Worm (Caenorhabditis elegans) whole organism, L2 larva: ENCODE results near the gene Y105C5B.11.

ENCODE experiments used
- C34F6.9 ChIP-seq: fragments of 150-350 bp; optimal IDR thresholded peaks from 2 replicates; lab custom pipeline; 2014; ENCODE audit warnings: missing biosample characterization, missing genetic modification characterization
- Y55F3AM.14 ChIP-seq: fragments of 200-800 bp; sonication (Bioruptor generic); optimal IDR thresholded peaks from 2 replicates; lab custom pipeline; 2018; ENCODE audit warnings: mild to moderate bottlenecking, missing genetic modification characterization, missing compliant biosample characterization
- ZK546.5 ChIP-seq: sonication (generic microtip); optimal IDR thresholded peaks from 2 replicates; lab custom pipeline; 2017; ENCODE audit warnings: missing biosample characterization, missing genetic modification characterization
- alr-1 ChIP-seq: fragments of 150-350 bp; optimal IDR thresholded peaks from 2 replicates; lab custom pipeline; 2014; ENCODE audit warnings: missing biosample characterization, missing genetic modification characterization
- ama-1 ChIP-seq: fragments of 150-350 bp; optimal IDR thresholded peaks from 2 replicates; lab custom pipeline; 2018; ENCODE audit warnings: inconsistent platforms
- blmp-1 ChIP-seq: sonication (generic microtip); optimal IDR thresholded peaks from 2 replicates; lab custom pipeline; 2017; ENCODE audit warnings: missing genetic modification characterization, mild to moderate bottlenecking, missing compliant biosample characterization, antibody characterized with exemption, moderate library complexity; ENCODE audit not compliant: insufficient read depth
- ceh-16 ChIP-seq: fragments of 150-350 bp; optimal IDR thresholded peaks from 2 replicates; lab custom pipeline; 2014; ENCODE audit warnings: missing biosample characterization, missing genetic modification characterization
- dmd-4 ChIP-seq: sonication (generic microtip); optimal IDR thresholded peaks from 2 replicates; lab custom pipeline; 2017; ENCODE audit warnings: missing biosample characterization, missing genetic modification characterization
- egl-27 ChIP-seq: sonication (generic microtip); optimal IDR thresholded peaks from 3 replicates; lab custom pipeline; 2017; ENCODE audit warnings: missing biosample characterization, missing genetic modification reagents, missing genetic modification characterization
- elt-3 ChIP-seq: sonication (generic microtip); optimal IDR thresholded peaks from 2 replicates; lab custom pipeline; 2017; ENCODE audit warnings: missing biosample characterization, missing genetic modification characterization
- fos-1 ChIP-seq: fragments of 150-350 bp; optimal IDR thresholded peaks from 2 replicates; lab custom pipeline; 2014; ENCODE audit warnings: missing biosample characterization, missing genetic modification characterization
- gmeb-1 ChIP-seq: fragments of 150-350 bp; optimal IDR thresholded peaks from 2 replicates; lab custom pipeline; 2014; ENCODE audit warnings: missing biosample characterization, missing genetic modification characterization
- lin-11 ChIP-seq: fragments of 150-350 bp; sonication (generic microtip); optimal IDR thresholded peaks from 2 replicates; lab custom pipeline; 2014; ENCODE audit warnings: missing biosample characterization, missing genetic modification characterization, inconsistent platforms, mixed read lengths
- lin-13 ChIP-seq: fragments of 150-350 bp; optimal IDR thresholded peaks from 2 replicates; lab custom pipeline; 2014; ENCODE audit warnings: missing biosample characterization, missing genetic modification reagents, missing genetic modification characterization
- lsy-2 ChIP-seq, 2 experiments: fragments of 150-350 bp in 1 of 2; sonication (generic microtip) in 1 of 2; optimal IDR thresholded peaks; 2 replicates each; lab custom pipeline; 2014 to 2017; ENCODE audit warnings: missing biosample characterization in 2 of 2, missing genetic modification characterization in 2 of 2
- mab-5 ChIP-seq: fragments of 150-350 bp; optimal IDR thresholded peaks from 2 replicates; lab custom pipeline; 2014; ENCODE audit warnings: missing biosample characterization, missing genetic modification characterization
- mbf-1 ChIP-seq: sonication (generic microtip); optimal IDR thresholded peaks from 2 replicates; lab custom pipeline; 2017; ENCODE audit warnings: missing biosample characterization, missing genetic modification characterization
- mdl-1 ChIP-seq, 2 experiments: fragments of 150-350 bp in 1 of 2; sonication (generic microtip) in 1 of 2; optimal IDR thresholded peaks; 2 replicates each; lab custom pipeline; 2017; ENCODE audit warnings: missing biosample characterization in 2 of 2, missing genetic modification characterization in 2 of 2
- nhr-11 ChIP-seq: fragments of 150-350 bp; optimal IDR thresholded peaks from 2 replicates; lab custom pipeline; 2014; ENCODE audit warnings: missing biosample characterization, missing genetic modification characterization
- nhr-129 ChIP-seq: fragments of 150-350 bp; optimal IDR thresholded peaks from 2 replicates; lab custom pipeline; 2014; ENCODE audit warnings: missing biosample characterization, missing genetic modification characterization
- nhr-21 ChIP-seq: fragments of 150-350 bp; optimal IDR thresholded peaks from 2 replicates; lab custom pipeline; 2014; ENCODE audit warnings: missing biosample characterization, missing genetic modification characterization
- nhr-25 ChIP-seq: fragments of 150-350 bp; sonication (generic microtip); optimal IDR thresholded peaks from 3 replicates; lab custom pipeline; 2014; ENCODE audit warnings: missing biosample characterization, missing genetic modification characterization
- nhr-6 ChIP-seq: fragments of 150-350 bp; optimal IDR thresholded peaks from 2 replicates; lab custom pipeline; 2014; ENCODE audit warnings: missing biosample characterization, missing genetic modification characterization
- nhr-77 ChIP-seq: fragments of 150-350 bp; optimal IDR thresholded peaks from 2 replicates; lab custom pipeline; 2014; ENCODE audit warnings: missing biosample characterization, missing genetic modification characterization
- skn-1 ChIP-seq: sonication (generic microtip); optimal IDR thresholded peaks from 2 replicates; lab custom pipeline; 2017; ENCODE audit warnings: missing biosample characterization, missing genetic modification characterization
- snpc-4 ChIP-seq: fragments of 150-350 bp; optimal IDR thresholded peaks from 2 replicates; lab custom pipeline; 2014; ENCODE audit warnings: missing biosample characterization, missing genetic modification characterization
- unc-39 ChIP-seq: fragments of 150-350 bp; optimal IDR thresholded peaks from 2 replicates; lab custom pipeline; 2014; ENCODE audit warnings: missing biosample characterization, missing genetic modification characterization
- unc-62 ChIP-seq: fragments of 150-350 bp; optimal IDR thresholded peaks from 2 replicates; lab custom pipeline; 2014; ENCODE audit warnings: missing biosample characterization, missing genetic modification reagents, missing genetic modification characterization
- zag-1 ChIP-seq: fragments of 150-350 bp; optimal IDR thresholded peaks from 2 replicates; lab custom pipeline; 2014; ENCODE audit warnings: missing biosample characterization, missing genetic modification characterization
- ztf-11 ChIP-seq: sonication (generic microtip); optimal IDR thresholded peaks from 2 replicates; lab custom pipeline; 2017; ENCODE audit warnings: missing biosample characterization, missing genetic modification characterization
- ztf-4 ChIP-seq: fragments of 150-350 bp; optimal IDR thresholded peaks from 2 replicates; lab custom pipeline; 2014; ENCODE audit warnings: missing biosample characterization, missing genetic modification characterization

The Y105C5B.11 gene

DNA sequence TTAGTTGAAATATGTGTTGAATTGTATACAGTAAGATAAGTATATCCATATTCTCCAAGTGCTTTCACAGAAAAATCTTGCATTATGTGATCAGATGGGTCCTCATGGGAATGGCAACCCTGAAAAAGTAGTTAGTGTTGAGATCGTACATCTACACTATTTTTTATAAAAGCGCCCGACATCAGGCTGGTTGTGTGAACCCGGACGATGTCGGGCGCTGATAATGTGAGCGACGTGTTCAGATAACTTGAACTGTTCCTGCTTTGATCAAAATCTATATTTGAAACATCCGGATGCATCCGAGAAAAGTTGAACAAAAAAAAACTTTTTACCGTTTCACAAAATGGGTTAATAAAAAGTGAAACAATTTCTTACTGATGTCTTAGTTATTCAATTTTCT lies 26.2 kb downstream of the Y105C5B.11 start:
- TF ChIP-seq dmd-4 = no peak
- no peak for TF ChIP-seq ZK546.5 (tag; lab: Kevin White, UChicago)
- TF ChIP-seq unc-62 (GFP tag; lab: Kevin White, UChicago) = no peak
- no peak for TF ChIP-seq ceh-16 (tag; lab: Kevin White, UChicago)
- no peak for TF ChIP-seq mbf-1 (tag; lab: Kevin White, UChicago)
- no peak for TF ChIP-seq mdl-1 (tag; optimal IDR thresholded peaks at IDR 0.05; lab: Kevin White, UChicago)
- no peak for TF ChIP-seq alr-1 (tag; lab: Kevin White, UChicago)
- TF ChIP-seq ztf-4 (tag; lab: Kevin White, UChicago) = no peak
- TF ChIP-seq mab-5 = no peak
- TF ChIP-seq Y55F3AM.14 = no peak
- no peak for TF ChIP-seq fos-1 (tag; lab: Kevin White, UChicago)
- TF ChIP-seq nhr-6 (tag; lab: Kevin White, UChicago) = no peak
- TF ChIP-seq nhr-25 (tag; lab: Kevin White, UChicago) = no peak

- no peak for TF ChIP-seq snpc-4 (tag; lab: Kevin White, UChicago)
- no peak for TF ChIP-seq lsy-2 (tag; optimal IDR thresholded peaks at IDR 0.05; lab: Kevin White, UChicago)
- no peak for TF ChIP-seq nhr-21
- TF ChIP-seq gmeb-1 (tag; lab: Kevin White, UChicago) = no peak
Observed at ce11 chrIV:15908251-15908650, 33.1 kb downstream of the Y105C5B.11 start.

DNA sequence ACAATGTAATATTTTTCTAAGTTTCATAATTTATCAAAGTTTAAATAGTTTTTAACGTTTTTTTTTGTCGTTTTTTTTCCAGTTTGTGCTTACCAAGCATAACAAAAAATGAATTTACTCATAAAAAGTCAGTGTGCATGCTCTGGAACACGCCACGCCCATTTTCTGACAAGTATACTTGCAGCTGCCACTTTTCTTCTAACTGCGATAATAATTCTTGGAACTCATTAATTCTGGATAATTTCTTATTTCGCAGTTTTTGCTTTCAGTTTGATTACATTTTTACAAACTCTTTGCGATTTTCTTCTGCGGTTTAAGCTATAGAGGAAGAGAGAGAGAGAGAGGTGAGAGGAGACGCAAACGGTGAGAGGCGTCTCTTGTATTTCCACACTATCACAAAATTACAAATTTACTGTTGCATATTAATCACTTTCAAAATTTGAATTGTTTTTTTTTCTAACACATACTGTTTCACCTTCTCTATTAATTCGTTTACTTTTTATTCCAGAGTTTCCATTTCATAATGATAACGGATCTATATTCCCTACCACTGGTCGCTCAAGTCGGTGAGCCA lies 35.2 kb downstream of the Y105C5B.11 start, which contains the start of gene srv-15:
TSS of gene srv-15 (plus strand) at position 524 of the 574 bp plus-strand sequence.
- TF ChIP-seq lsy-2 (tag; optimal IDR thresholded peaks at IDR 0.05; lab: Kevin White, UChicago) (peak in 1 of 2 experiments; percentile 2), nhr-129 (tag; lab: Kevin White, UChicago) (no peak), nhr-21 (peak; percentile 27)

DNA sequence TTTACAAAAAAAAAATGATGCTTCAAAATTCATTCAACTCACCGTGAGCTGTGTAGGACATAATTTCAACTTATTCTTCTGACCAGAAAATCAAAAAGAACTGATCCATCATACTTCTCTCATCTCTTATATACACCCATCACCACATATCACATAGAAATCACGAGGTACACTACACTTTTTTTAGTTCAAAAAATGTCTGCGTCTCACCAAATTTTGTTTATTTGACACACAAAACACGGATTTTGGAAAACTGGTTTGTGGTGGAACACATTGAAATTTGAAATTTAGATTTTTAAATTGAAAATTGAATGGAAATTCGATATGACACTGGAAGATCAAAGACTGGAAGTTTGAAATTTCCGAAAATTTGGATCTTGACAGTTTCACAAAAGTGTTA lies 40.2 kb downstream of the Y105C5B.11 start, which contains the start of gene Y105C5B.5:
TSS of gene Y105C5B.5 (minus strand) at position 103 of the 400 bp plus-strand sequence.
- no peak for TF ChIP-seq unc-62 (GFP tag; lab: Kevin White, UChicago)
- no peak for TF ChIP-seq nhr-11 (tag; lab: Kevin White, UChicago)
- peak; percentile 34 for TF ChIP-seq gmeb-1 (tag; lab: Kevin White, UChicago)

- TF ChIP-seq zag-1 (no peak), snpc-4 (tag; lab: Kevin White, UChicago) (no peak), skn-1 (tag; lab: Kevin White, UChicago) (no peak), blmp-1 (tag; lab: Kevin White, UChicago) (no peak), nhr-129 (tag; lab: Kevin White, UChicago) (no peak), nhr-77 (no peak), ztf-4 (tag; lab: Kevin White, UChicago) (no peak), ztf-11 (tag; lab: Kevin White, UChicago) (no peak), alr-1 (tag; lab: Kevin White, UChicago) (no peak), gmeb-1 (tag; lab: Kevin White, UChicago) (no peak), unc-62 (GFP tag; lab: Kevin White, UChicago) (no peak), lin-13 (GFP tag; lab: Kevin White, UChicago) (no peak), nhr-11 (tag; lab: Kevin White, UChicago) (no peak)
Observed at ce11 chrIV:15900158-15900557, 41.1 kb downstream of the Y105C5B.11 start.

DNA sequence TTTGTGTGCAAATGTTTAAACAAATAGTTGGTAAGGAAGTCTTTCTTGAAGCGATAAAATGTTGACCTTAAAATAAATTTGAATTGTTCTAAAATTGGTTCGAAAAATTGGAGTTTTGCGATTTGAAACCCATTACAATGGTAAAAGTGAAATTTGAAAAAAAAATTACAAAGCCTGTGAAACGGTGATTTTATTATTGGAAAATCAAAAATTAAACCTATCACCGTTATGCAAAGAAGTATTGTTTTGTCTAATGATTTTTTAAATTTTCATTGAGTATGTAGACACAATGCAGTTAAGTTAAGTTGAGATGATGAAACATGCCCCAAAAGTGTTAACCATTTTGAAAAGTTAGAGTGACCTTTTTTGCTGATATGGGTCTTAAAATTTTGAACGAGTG lies 46.5 kb downstream of the Y105C5B.11 start:
- TF ChIP-seq dmd-4 (no peak), skn-1 (tag; lab: Kevin White, UChicago) (no peak), C34F6.9 (tag; lab: Kevin White, UChicago) (no peak), lin-11 (tag; lab: Kevin White, UChicago) (no peak), blmp-1 (tag; lab: Kevin White, UChicago) (no peak), egl-27 (no peak), ama-1 (lab: Kevin White, UChicago) (no peak), elt-3 (tag; lab: Kevin White, UChicago) (no peak), alr-1 (tag; lab: Kevin White, UChicago) (no peak), unc-39 (tag; lab: Kevin White, UChicago) (no peak), ceh-16 (tag; lab: Kevin White, UChicago) (no peak), unc-62 (GFP tag; lab: Kevin White, UChicago) (no peak), mab-5 (no peak), snpc-4 (tag; lab: Kevin White, UChicago) (no peak)
